Worm (Caenorhabditis elegans): Measurements from ENCODE around the gene wdr-60.

DNA sequence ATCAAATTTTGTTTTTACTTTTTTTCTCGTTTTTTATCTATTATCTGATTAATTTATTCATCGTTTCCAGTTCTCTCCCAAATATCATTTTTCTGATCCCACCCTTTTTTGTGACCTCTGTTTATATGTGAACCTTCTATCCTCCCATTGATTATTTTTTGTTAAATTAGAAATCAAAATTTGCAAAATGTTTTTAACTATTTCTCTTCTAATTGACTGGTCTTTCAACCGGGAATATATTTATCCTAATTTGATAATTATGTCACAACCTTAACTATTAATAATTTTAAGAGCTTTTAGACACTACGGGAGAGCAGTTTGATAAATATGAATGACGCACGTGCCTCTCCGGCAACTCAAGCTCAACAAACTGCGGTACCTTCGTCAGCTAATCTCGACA is 42.8 kb upstream of the wdr-60 start, which contains the start of gene ntl-9:
- TF ChIP-seq snpc-4 (tag; optimal IDR thresholded peaks at IDR 0.05) (no peak), mdl-1 (tag; optimal IDR thresholded peaks at IDR 0.05) (no peak), unc-62 (GFP tag; optimal IDR thresholded peaks at IDR 0.05) (no peak), lin-39 (tag; optimal IDR thresholded peaks at IDR 0.05) (no peak), pha-4 (tag; optimal IDR thresholded peaks at IDR 0.05) (no peak), nhr-28 (tag; optimal IDR thresholded peaks at IDR 0.05) (no peak), nhr-76 (tag; optimal IDR thresholded peaks at IDR 0.05) (no peak), sea-2 (GFP tag; optimal IDR thresholded peaks at IDR 0.05) (no peak), zag-1 (tag; optimal IDR thresholded peaks at IDR 0.05) (no peak), lin-15B (tag; optimal IDR thresholded peaks at IDR 0.05) (no peak), elt-1 (tag; optimal IDR thresholded peaks at IDR 0.05) (no peak), nhr-25 (tag; optimal IDR thresholded peaks at IDR 0.05) (no peak), ceh-9 (tag; optimal IDR thresholded peaks at IDR 0.05) (no peak), fos-1 (tag; optimal IDR thresholded peaks at IDR 0.05) (no peak)

All from whole organism, L3 larva.